Worm (Caenorhabditis elegans) whole organism, young adult: Measurements from ENCODE around the gene srh-217.
A peak's percentile ranks its signal among the peaks of the same experiment; 100 is the strongest.

ENCODE experiments used
- F10E7.11 ChIP-seq: sonication (generic microtip); optimal IDR thresholded peaks from 2 replicates; lab custom pipeline; 2017; ENCODE audit warnings: mild to moderate bottlenecking, missing genetic modification characterization, moderate library complexity, missing compliant biosample characterization
- F55B11.4 ChIP-seq: sonication (generic microtip); optimal IDR thresholded peaks from 2 replicates; lab custom pipeline; 2016; ENCODE audit warnings: missing compliant biosample characterization, missing genetic modification characterization, borderline replicate concordance; ENCODE audit not compliant: insufficient read depth
- T26A5.8 ChIP-seq: sonication (generic microtip); optimal IDR thresholded peaks from 2 replicates; lab custom pipeline; 2016; ENCODE audit warnings: missing genetic modification characterization, missing compliant biosample characterization
- Y67H2A.10 ChIP-seq: fragments of 200-800 bp; sonication (Bioruptor generic); conservative IDR thresholded peaks from 2 replicates; pipeline ENCODE4 v1.3.6; 2022; ENCODE audit warnings: missing genetic modification reagents, missing genetic modification characterization, missing compliant biosample characterization
- Y95B8A.8 ChIP-seq: fragments of 200-800 bp; sonication (Bioruptor generic); IDR thresholded peaks from 2 replicates; pipeline ENCODE4 v1.3.6; 2022; ENCODE audit warnings: missing genetic modification reagents, missing genetic modification characterization, missing compliant biosample characterization
- athp-1 ChIP-seq: sonication (generic microtip); optimal IDR thresholded peaks from 2 replicates; lab custom pipeline; 2017; ENCODE audit warnings: mild to moderate bottlenecking, missing genetic modification characterization, missing compliant biosample characterization
- attf-5 ChIP-seq: fragments of 200-800 bp; sonication (Bioruptor generic); optimal IDR thresholded peaks from 2 replicates; lab custom pipeline; 2018; ENCODE audit warnings: mild to moderate bottlenecking, missing genetic modification characterization, missing compliant biosample characterization
- ceh-79 ChIP-seq: sonication (generic microtip); optimal IDR thresholded peaks from 2 replicates; lab custom pipeline; 2017; ENCODE audit warnings: mild to moderate bottlenecking, missing genetic modification characterization, missing compliant biosample characterization
- dpff-1 ChIP-seq: sonication (generic microtip); optimal IDR thresholded peaks from 2 replicates; lab custom pipeline; 2017; ENCODE audit warnings: mild to moderate bottlenecking, missing genetic modification characterization, missing compliant biosample characterization
- dpl-1 ChIP-seq: fragments of 150-350 bp; optimal IDR thresholded peaks from 2 replicates; lab custom pipeline; 2014; ENCODE audit warnings: missing biosample characterization, missing genetic modification reagents, missing genetic modification characterization
- egl-18 ChIP-seq: fragments of 200-800 bp; sonication (Bioruptor generic); IDR thresholded peaks from 2 replicates; pipeline ENCODE4 v1.3.6; 2022; ENCODE audit warnings: missing genetic modification reagents, missing genetic modification characterization, missing compliant biosample characterization
- ets-4 ChIP-seq: fragments of 200-800 bp; sonication (Bioruptor generic); optimal IDR thresholded peaks from 2 replicates; lab custom pipeline; 2018; ENCODE audit warnings: mild to moderate bottlenecking, missing genetic modification characterization, missing compliant biosample characterization
- gei-17 ChIP-seq: fragments of 200-800 bp; sonication (Bioruptor generic); optimal IDR thresholded peaks from 2 replicates; lab custom pipeline; 2018; ENCODE audit warnings: mild to moderate bottlenecking, missing genetic modification characterization, missing compliant biosample characterization
- hlh-12 ChIP-seq: sonication (generic microtip); optimal IDR thresholded peaks from 2 replicates; lab custom pipeline; 2016; ENCODE audit warnings: missing genetic modification characterization, missing compliant biosample characterization
- lsl-1 ChIP-seq: fragments of 200-800 bp; sonication (Bioruptor generic); optimal IDR thresholded peaks from 2 replicates; lab custom pipeline; 2018; ENCODE audit warnings: mild to moderate bottlenecking, missing genetic modification characterization, moderate library complexity, missing compliant biosample characterization
- madf-3 ChIP-seq: fragments of 200-800 bp; sonication (Bioruptor generic); IDR thresholded peaks from 2 replicates; pipeline ENCODE4 v1.3.6; 2022; ENCODE audit warnings: missing genetic modification reagents, missing genetic modification characterization, missing compliant biosample characterization
- madf-6 ChIP-seq: fragments of 200-800 bp; sonication (Bioruptor generic); IDR thresholded peaks from 2 replicates; pipeline ENCODE4 v1.3.6; 2022; ENCODE audit warnings: missing genetic modification reagents, missing genetic modification characterization, missing compliant biosample characterization
- nfya-1 ChIP-seq: sonication (generic microtip); optimal IDR thresholded peaks from 2 replicates; lab custom pipeline; 2017; ENCODE audit warnings: antibody characterized with exemption, missing compliant biosample characterization, missing genetic modification characterization, borderline replicate concordance; ENCODE audit not compliant: insufficient read depth
- nhr-80 ChIP-seq: sonication (generic microtip); optimal IDR thresholded peaks from 2 replicates; lab custom pipeline; 2016; ENCODE audit warnings: missing genetic modification characterization, missing compliant biosample characterization
- rec-8 ChIP-seq, 2 experiments: sonication (generic microtip); optimal IDR thresholded peaks; 2 replicates each; lab custom pipeline; 2016; ENCODE audit warnings: mild to moderate bottlenecking in 2 of 2, missing genetic modification characterization in 2 of 2, missing genetic modification reagents in 2 of 2, missing genotype in 2 of 2, missing biosample characterization in 1 of 2, missing compliant biosample characterization in 1 of 2, moderate library complexity in 1 of 2
- snpc-1.1 ChIP-seq: sonication (generic microtip); optimal IDR thresholded peaks from 2 replicates; lab custom pipeline; 2017; ENCODE audit warnings: missing genetic modification characterization, mild to moderate bottlenecking, missing compliant biosample characterization, antibody characterized with exemption, moderate library complexity, missing genotype, missing genetic modification reagents; ENCODE audit not compliant: insufficient read depth
- snpc-4 ChIP-seq, 5 experiments: fragments of 150-350 bp in 1 of 5; sonication (generic microtip) in 4 of 5; optimal IDR thresholded peaks; 2 replicates each; lab custom pipeline; 2014 to 2018; ENCODE audit warnings: missing genetic modification characterization in 5 of 5, missing biosample characterization in 3 of 5, antibody characterized with exemption in 2 of 5, mild to moderate bottlenecking in 2 of 5, missing compliant biosample characterization in 2 of 5, missing genotype in 2 of 5, moderate library complexity in 2 of 5, missing genetic modification reagents in 1 of 5
- sptf-2 ChIP-seq: fragments of 200-800 bp; sonication (Bioruptor generic); optimal IDR thresholded peaks from 2 replicates; lab custom pipeline; 2018; ENCODE audit warnings: mild to moderate bottlenecking, missing genetic modification characterization, missing compliant biosample characterization
- tbx-9 ChIP-seq: sonication (generic microtip); optimal IDR thresholded peaks from 2 replicates; lab custom pipeline; 2016; ENCODE audit warnings: borderline replicate concordance, missing genetic modification characterization, inconsistent platforms, missing compliant biosample characterization
- tlf-1 ChIP-seq: fragments of 200-800 bp; sonication (Bioruptor generic); optimal IDR thresholded peaks from 2 replicates; lab custom pipeline; 2018; ENCODE audit warnings: mild to moderate bottlenecking, missing genetic modification characterization, missing compliant biosample characterization
- ztf-3 ChIP-seq: fragments of 200-800 bp; sonication (Bioruptor generic); optimal IDR thresholded peaks from 2 replicates; lab custom pipeline; 2018; ENCODE audit warnings: mild to moderate bottlenecking, missing genetic modification characterization, missing compliant biosample characterization

Gene srh-217

ce11 chrV:20151432-20151831 lies 43.9 kb downstream of the srh-217 start, which contains the start of gene F19B2.7:
Gene F19B2.7 (plus strand): TSS chrV:20151732.
- no peak for TF ChIP-seq lsl-1 (GFP tag; lab: Kevin White, UChicago)

- TF ChIP-seq T26A5.8 (tag; lab: Kevin White, UChicago) (no peak), egl-18 (GFP tag; lab: Robert Waterston, UW) (no peak), athp-1 (tag; lab: Kevin White, UChicago) (no peak), F55B11.4 (no peak), F10E7.11 (tag; lab: Kevin White, UChicago) (no peak), hlh-12 (no peak), attf-5 (GFP tag; lab: Kevin White, UChicago) (peak; percentile 41), nfya-1 (tag; lab: Kevin White, UChicago) (no peak), tbx-9 (tag; lab: Kevin White, UChicago) (no peak), gei-17 (GFP tag; lab: Kevin White, UChicago) (no peak), ets-4 (GFP tag; lab: Kevin White, UChicago) (no peak), nhr-80 (tag; lab: Kevin White, UChicago) (peak; percentile 79), ceh-79 (no peak), sptf-2 (GFP tag; lab: Kevin White, UChicago) (no peak)
These were observed 47.6 kb downstream of the srh-217 start, which contains the start of gene Y113G7A.13 for ce11 chrV:20147662-20148245. Gene Y113G7A.13 (plus strand): TSS chrV:20148195.

ce11 chrV:20143711-20144110 lies 51.6 kb downstream of the srh-217 start:
- TF ChIP-seq madf-6, result no peak
- TF ChIP-seq dpff-1 (tag; lab: Kevin White, UChicago), result no peak
- TF ChIP-seq Y95B8A.8, result no peak
- no peak for TF ChIP-seq rec-8 (tag; optimal IDR thresholded peaks at IDR 0.05; lab: Kevin White, UChicago)
- TF ChIP-seq dpl-1 (GFP tag; lab: Kevin White, UChicago), result no peak
- TF ChIP-seq tlf-1, result no peak
- no peak for TF ChIP-seq Y67H2A.10 (GFP tag; lab: Robert Waterston, UW)
- no peak for TF ChIP-seq ztf-3
- TF ChIP-seq snpc-1.1, result peak; percentile 61
- no peak for TF ChIP-seq madf-3 (GFP tag; lab: Robert Waterston, UW)
- no peak for TF ChIP-seq snpc-4 (GFP tag; optimal IDR thresholded peaks at IDR 0.05; lab: Kevin White, UChicago)
- peak in 2 of 4 experiments; percentile 72 to 79 for TF ChIP-seq snpc-4 (tag; optimal IDR thresholded peaks at IDR 0.05; lab: Kevin White, UChicago)
